Fruit fly (Drosophila melanogaster): ENCODE data around the gene polybromo.

Gene polybromo

DNA sequence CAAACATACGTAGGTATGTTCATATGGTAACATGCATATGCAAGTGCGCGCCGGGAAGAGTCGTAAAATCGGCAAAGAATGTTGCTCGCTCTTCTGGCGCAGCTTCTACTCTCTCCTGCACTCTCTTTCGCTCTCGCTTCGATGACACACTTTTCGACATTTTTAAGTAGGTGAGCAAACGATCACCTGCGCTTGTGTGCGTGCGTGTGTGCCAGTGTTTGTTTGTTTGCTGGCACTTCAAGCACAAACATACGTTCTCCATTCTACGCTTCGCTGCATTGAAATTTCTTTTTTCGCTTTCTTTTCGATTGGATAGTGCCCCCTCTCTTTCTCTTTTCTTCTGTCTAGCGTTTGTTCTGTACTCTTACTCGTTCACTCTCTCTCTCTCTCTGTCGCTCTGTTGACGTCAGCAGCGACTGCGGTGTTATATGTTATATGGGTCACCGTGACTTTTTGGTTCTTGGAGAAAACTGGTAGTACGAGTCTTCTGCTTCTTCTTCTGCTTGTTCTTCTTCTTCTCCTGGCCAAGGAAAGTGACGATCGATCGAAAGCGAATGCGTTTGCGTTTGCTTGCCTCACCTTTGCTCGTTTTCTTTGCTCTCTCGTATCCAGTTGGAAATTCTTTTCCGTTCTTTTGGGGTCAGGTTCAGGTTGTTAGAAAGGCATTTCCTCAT is 37.3 kb downstream of the polybromo start:
- no peak for TF ChIP-seq OdsH (GFP tag; optimal IDR thresholded peaks at IDR 0.05)
- TF ChIP-seq Dif (GFP tag; optimal IDR thresholded peaks at IDR 0.05; ENCODE audit: partially characterized antibody) = peak; percentile 64
- TF ChIP-seq dl (GFP tag; optimal IDR thresholded peaks at IDR 0.05; ENCODE audit: insufficient read depth in 1 of 2, partially characterized antibody in 2 of 2) = peak; percentile 61 to 66
- no peak for TF ChIP-seq Myc (optimal IDR thresholded peaks at IDR 0.05)

DNA sequence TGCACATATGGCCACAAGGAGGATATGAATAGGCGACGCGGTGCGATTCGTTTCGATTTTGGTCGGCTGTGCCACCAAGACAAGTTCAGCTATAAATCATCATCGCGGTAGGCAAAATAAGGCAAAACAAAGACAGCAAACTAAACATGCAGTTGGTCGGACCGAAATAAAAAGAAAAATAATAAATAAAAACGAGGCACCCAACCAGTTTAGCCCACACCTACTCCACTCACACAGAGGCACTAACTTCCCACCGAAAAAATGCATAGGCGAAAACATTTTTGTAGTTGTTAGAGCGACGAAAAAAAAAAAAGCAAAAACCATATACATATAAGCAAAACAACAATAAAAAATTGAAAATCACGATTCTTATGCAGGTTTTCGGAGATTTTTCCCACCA is 38.4 kb downstream of the polybromo start:
- TF ChIP-seq pan (optimal IDR thresholded peaks at IDR 0.05) (no peak), ey (GFP tag; optimal IDR thresholded peaks at IDR 0.05) (no peak), Myc (optimal IDR thresholded peaks at IDR 0.05) (no peak), dmrt93B (GFP tag; optimal IDR thresholded peaks at IDR 0.05) (no peak), OdsH (GFP tag; optimal IDR thresholded peaks at IDR 0.05) (no peak), dl (GFP tag; optimal IDR thresholded peaks at IDR 0.05; ENCODE audit: insufficient read depth in 1 of 2, partially characterized antibody in 2 of 2) (no peak), CrebA (GFP tag; optimal IDR thresholded peaks at IDR 0.05; ENCODE audit: borderline replicate concordance) (no peak), Abd-B (GFP tag; optimal IDR thresholded peaks at IDR 0.05) (no peak), rgr (GFP tag; optimal IDR thresholded peaks at IDR 0.05) (no peak), lola (GFP tag; optimal IDR thresholded peaks at IDR 0.05) (no peak), Hr78 (GFP tag; optimal IDR thresholded peaks at IDR 0.05) (no peak), Dfd (GFP tag; optimal IDR thresholded peaks at IDR 0.05) (no peak), sv (GFP tag; optimal IDR thresholded peaks at IDR 0.05) (no peak), Mio (GFP tag; optimal IDR thresholded peaks at IDR 0.05) (no peak), brk (GFP tag; optimal IDR thresholded peaks at IDR 0.05) (no peak), Rel (GFP tag; optimal IDR thresholded peaks at IDR 0.05) (no peak), Rel (tag; optimal IDR thresholded peaks at IDR 0.05) (no peak), Sp1 (GFP tag; optimal IDR thresholded peaks at IDR 0.05) (no peak), CG9705 (GFP tag; optimal IDR thresholded peaks at IDR 0.05) (no peak), foxo (GFP tag; optimal IDR thresholded peaks at IDR 0.05) (no peak), Hnf4 (GFP tag; optimal IDR thresholded peaks at IDR 0.05) (no peak)

DNA sequence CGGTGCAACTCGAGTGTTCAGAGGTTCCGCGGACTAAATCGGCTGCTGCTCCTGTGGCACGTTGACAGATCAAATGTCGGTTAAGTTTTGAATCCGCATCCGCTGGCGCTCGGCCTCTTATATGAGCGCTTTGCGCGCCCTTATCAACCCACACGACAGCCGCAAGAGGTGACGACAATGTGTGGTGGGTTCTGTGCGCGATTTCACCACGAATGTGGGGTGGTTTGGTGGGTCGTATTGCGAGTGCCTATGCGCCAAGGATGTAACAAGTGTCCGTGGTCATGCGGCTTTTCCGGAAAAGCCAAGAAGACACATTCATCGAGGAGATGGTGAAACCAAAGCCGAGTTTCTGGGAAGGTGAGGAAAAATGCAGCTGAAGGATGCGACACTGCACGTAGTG is 40.1 kb downstream of the polybromo start, which contains the start of gene AstA:
TSS of gene AstA (minus strand) at position 101 of the 400 bp plus-strand sequence.
- TF ChIP-seq Abd-B (GFP tag; optimal IDR thresholded peaks at IDR 0.05) (no peak), Vsx2 (GFP tag; optimal IDR thresholded peaks at IDR 0.05; ENCODE audit: partially characterized antibody) (no peak), Jra (GFP tag; optimal IDR thresholded peaks at IDR 0.05) (no peak), pan (optimal IDR thresholded peaks at IDR 0.05) (no peak), jim (GFP tag; optimal IDR thresholded peaks at IDR 0.05) (no peak), lola (GFP tag; optimal IDR thresholded peaks at IDR 0.05) (no peak), Myc (optimal IDR thresholded peaks at IDR 0.05) (no peak), OdsH (GFP tag; optimal IDR thresholded peaks at IDR 0.05) (no peak)

dm6 chr3R:24753561-24754027 is 51.5 kb downstream of the polybromo start, which contains the start of gene asp:
Gene asp, plus strand, starts transcription at chr3R:24753849.
- TF ChIP-seq Hr83 (GFP tag; optimal IDR thresholded peaks at IDR 0.05; ENCODE audit: poor library complexity, severe bottlenecking) = no peak
- no peak for TF ChIP-seq sage (GFP tag; optimal IDR thresholded peaks at IDR 0.05)
- no peak for TF ChIP-seq HLH106 (tag; optimal IDR thresholded peaks at IDR 0.05)
- no peak for TF ChIP-seq rgr (GFP tag; optimal IDR thresholded peaks at IDR 0.05)
- TF ChIP-seq usp (GFP tag; optimal IDR thresholded peaks at IDR 0.05) = no peak
- TF ChIP-seq sv (GFP tag; optimal IDR thresholded peaks at IDR 0.05) = peak; percentile 19
- TF ChIP-seq jim (GFP tag; optimal IDR thresholded peaks at IDR 0.05) = no peak
- TF ChIP-seq foxo (GFP tag; optimal IDR thresholded peaks at IDR 0.05) = no peak
- TF ChIP-seq CrebA (GFP tag; optimal IDR thresholded peaks at IDR 0.05; ENCODE audit: borderline replicate concordance) = no peak
- peak; percentile 72 for TF ChIP-seq GATAd (GFP tag; optimal IDR thresholded peaks at IDR 0.05)
